Fruit fly (Drosophila melanogaster) whole organism, embryonic: ENCODE measurements around the gene drpr.

Source experiments
- Atf3 ChIP-seq: fragments of 200-800 bp; sonication (Bioruptor generic); optimal IDR thresholded peaks from 3 replicates; lab custom pipeline; 2016; ENCODE audit warnings: missing biosample characterization, missing genetic modification characterization
- CG10462 ChIP-seq: fragments of 200-800 bp; sonication (Bioruptor generic); optimal IDR thresholded peaks from 2 replicates; lab custom pipeline; 2016; ENCODE audit warnings: missing biosample characterization, missing genetic modification characterization
- CG10565 ChIP-seq: fragments of 200-800 bp; sonication (Bioruptor generic); optimal IDR thresholded peaks from 3 replicates; lab custom pipeline; 2016; ENCODE audit warnings: missing biosample characterization, mild to moderate bottlenecking, missing genetic modification characterization
- CG10979 ChIP-seq: fragments of 200-800 bp; sonication (Bioruptor generic); optimal IDR thresholded peaks from 2 replicates; lab custom pipeline; 2018; ENCODE audit warnings: missing biosample characterization, mild to moderate bottlenecking, missing genetic modification characterization, moderate library complexity
- CG11398 ChIP-seq: fragments of 200-800 bp; sonication (Bioruptor generic); optimal IDR thresholded peaks from 2 replicates; lab custom pipeline; 2016; ENCODE audit warnings: missing biosample characterization, missing genetic modification characterization
- CG12071 ChIP-seq: fragments of 200-800 bp; sonication (Bioruptor generic); optimal IDR thresholded peaks from 3 replicates; lab custom pipeline; 2018; ENCODE audit warnings: missing biosample characterization, mild to moderate bottlenecking, missing genetic modification characterization
- CG12299 ChIP-seq: fragments of 200-800 bp; sonication (Bioruptor generic); optimal IDR thresholded peaks from 2 replicates; lab custom pipeline; 2018; ENCODE audit warnings: missing biosample characterization, mild to moderate bottlenecking, missing genetic modification characterization
- CG13894 ChIP-seq: fragments of 200-800 bp; sonication (Bioruptor generic); optimal IDR thresholded peaks from 3 replicates; lab custom pipeline; 2018; ENCODE audit warnings: missing biosample characterization, mild to moderate bottlenecking, missing genetic modification characterization, moderate library complexity
- CG14441 ChIP-seq: fragments of 200-800 bp; sonication (Bioruptor generic); IDR thresholded peaks from 2 replicates; pipeline ENCODE4 v1.3.6; 2022; ENCODE audit warnings: missing biosample characterization, missing genetic modification characterization
- CG14667 ChIP-seq: fragments of 200-800 bp; sonication (Bioruptor generic); IDR thresholded peaks from 2 replicates; pipeline ENCODE4 v1.3.6; 2022; ENCODE audit warnings: missing biosample characterization, missing genetic modification characterization
- CG15269 ChIP-seq: fragments of 200-800 bp; sonication (Bioruptor generic); optimal IDR thresholded peaks from 2 replicates; lab custom pipeline; 2018; ENCODE audit warnings: missing biosample characterization, mild to moderate bottlenecking, missing genetic modification characterization, moderate library complexity
- CG15514 ChIP-seq: fragments of 200-800 bp; sonication (Bioruptor generic); optimal IDR thresholded peaks from 3 replicates; lab custom pipeline; 2017; ENCODE audit warnings: missing biosample characterization, missing genetic modification characterization, mild to moderate bottlenecking, moderate library complexity, missing genetic modification reagents
- CG18262 ChIP-seq: fragments of 200-800 bp; optimal IDR thresholded peaks from 3 replicates; lab custom pipeline; 2019; ENCODE audit warnings: missing biosample characterization, mild to moderate bottlenecking, missing genetic modification characterization, moderate library complexity
- CG18476 ChIP-seq: fragments of 200-800 bp; sonication (Bioruptor generic); optimal IDR thresholded peaks from 2 replicates; lab custom pipeline; 2016; ENCODE audit warnings: missing biosample characterization, mild to moderate bottlenecking, missing genetic modification characterization
- CG2678 ChIP-seq: fragments of 200-800 bp; sonication (Bioruptor generic); optimal IDR thresholded peaks from 3 replicates; lab custom pipeline; 2019; ENCODE audit warnings: missing biosample characterization, mild to moderate bottlenecking, missing genetic modification characterization, moderate library complexity
- CG3065 ChIP-seq: fragments of 200-800 bp; sonication (Bioruptor generic); optimal IDR thresholded peaks from 2 replicates; lab custom pipeline; 2016; ENCODE audit warnings: missing biosample characterization, missing genetic modification characterization
- CG4404 ChIP-seq: fragments of 200-800 bp; sonication (Bioruptor generic); IDR thresholded peaks from 2 replicates; pipeline ENCODE4 v1.3.6; 2022; ENCODE audit warnings: missing biosample characterization, missing genetic modification characterization
- CG6175 ChIP-seq: fragments of 200-800 bp; sonication (Bioruptor generic); IDR thresholded peaks from 3 replicates; pipeline ENCODE4 v1.3.6; 2022; ENCODE audit warnings: missing biosample characterization, missing genetic modification characterization
- CG6254 ChIP-seq: fragments of 200-800 bp; sonication (Bioruptor generic); optimal IDR thresholded peaks from 3 replicates; lab custom pipeline; 2017; ENCODE audit warnings: mild to moderate bottlenecking, missing biosample characterization, missing genetic modification reagents, missing genetic modification characterization
- CG6654 ChIP-seq: fragments of 200-800 bp; sonication (Bioruptor generic); optimal IDR thresholded peaks from 2 replicates; lab custom pipeline; 2017; ENCODE audit warnings: missing biosample characterization, mild to moderate bottlenecking, missing genetic modification characterization
- CG7372 ChIP-seq: fragments of 200-800 bp; sonication (Bioruptor generic); IDR thresholded peaks from 2 replicates; pipeline ENCODE4 v1.3.6; 2022; ENCODE audit warnings: missing biosample characterization, missing genetic modification characterization
- CG8388 ChIP-seq: fragments of 200-800 bp; sonication (Bioruptor generic); optimal IDR thresholded peaks from 2 replicates; lab custom pipeline; 2019; ENCODE audit warnings: missing biosample characterization, mild to moderate bottlenecking, missing genetic modification characterization, moderate library complexity
- D19A ChIP-seq: fragments of 200-800 bp; optimal IDR thresholded peaks from 3 replicates; lab custom pipeline; 2019; ENCODE audit warnings: missing biosample characterization, mild to moderate bottlenecking, missing genetic modification characterization, moderate library complexity
- HLH54F ChIP-seq: fragments of 200-800 bp; sonication (Bioruptor generic); optimal IDR thresholded peaks from 3 replicates; lab custom pipeline; 2016; ENCODE audit warnings: missing biosample characterization, missing genetic modification characterization
- Hey ChIP-seq: fragments of 200-800 bp; sonication (Bioruptor generic); optimal IDR thresholded peaks from 3 replicates; lab custom pipeline; 2018; ENCODE audit warnings: missing biosample characterization, mild to moderate bottlenecking, missing genetic modification characterization
- Hmr ChIP-seq: fragments of 200-800 bp; sonication (Bioruptor generic); optimal IDR thresholded peaks from 3 replicates; lab custom pipeline; 2017; ENCODE audit warnings: mild to moderate bottlenecking, missing biosample characterization, missing genetic modification reagents, missing genetic modification characterization
- Nf-YC ChIP-seq: fragments of 200-800 bp; optimal IDR thresholded peaks from 3 replicates; lab custom pipeline; 2019; ENCODE audit warnings: missing biosample characterization, mild to moderate bottlenecking, missing genetic modification characterization, moderate library complexity
- Xbp1 ChIP-seq: fragments of 200-800 bp; sonication (Bioruptor generic); optimal IDR thresholded peaks from 3 replicates; lab custom pipeline; 2016; ENCODE audit warnings: missing biosample characterization, mild to moderate bottlenecking, missing genetic modification characterization
- YL-1 ChIP-seq: fragments of 200-800 bp; sonication (Bioruptor generic); optimal IDR thresholded peaks from 3 replicates; lab custom pipeline; 2017; ENCODE audit warnings: missing biosample characterization, mild to moderate bottlenecking, missing genetic modification characterization
- ap ChIP-seq: fragments of 200-800 bp; sonication (Bioruptor generic); IDR thresholded peaks from 2 replicates; pipeline ENCODE4 v1.3.6; 2022; ENCODE audit warnings: missing biosample characterization, missing genetic modification characterization
- bigmax ChIP-seq: fragments of 200-800 bp; sonication (Bioruptor generic); optimal IDR thresholded peaks from 2 replicates; lab custom pipeline; 2018; ENCODE audit warnings: missing biosample characterization, mild to moderate bottlenecking, missing genetic modification characterization
- chif ChIP-seq, 2 experiments: fragments of 200-800 bp; sonication (Bioruptor generic); optimal IDR thresholded peaks; 3 replicates each; lab custom pipeline; 2016; ENCODE audit warnings: missing biosample characterization in 2 of 2, missing genetic modification characterization in 2 of 2
- hb ChIP-seq: fragments of 200-800 bp; sonication (Bioruptor generic); IDR thresholded peaks from 3 replicates; pipeline ENCODE4 v1.3.6; 2022; ENCODE audit warnings: missing biosample characterization, missing genetic modification characterization; ENCODE audit not compliant: partially characterized antibody
- hbn ChIP-seq: fragments of 200-800 bp; sonication (Bioruptor generic); IDR thresholded peaks from 2 replicates; pipeline ENCODE4 v1.3.6; 2022; ENCODE audit warnings: missing biosample characterization, missing genetic modification characterization; ENCODE audit not compliant: partially characterized antibody
- nerfin-1 ChIP-seq: fragments of 200-800 bp; sonication (Bioruptor generic); optimal IDR thresholded peaks from 3 replicates; lab custom pipeline; 2019; ENCODE audit warnings: missing biosample characterization, mild to moderate bottlenecking, missing genetic modification characterization, moderate library complexity
- nerfin-2 ChIP-seq: fragments of 200-800 bp; sonication (Bioruptor generic); IDR thresholded peaks from 2 replicates; pipeline ENCODE4 v1.3.6; 2022; ENCODE audit warnings: missing biosample characterization, missing genetic modification characterization; ENCODE audit not compliant: partially characterized antibody
- oc ChIP-seq: fragments of 200-800 bp; sonication (Bioruptor generic); optimal IDR thresholded peaks from 2 replicates; lab custom pipeline; 2018; ENCODE audit warnings: missing biosample characterization, mild to moderate bottlenecking, missing genetic modification characterization, moderate library complexity
- onecut ChIP-seq: fragments of 200-800 bp; sonication (Bioruptor generic); IDR thresholded peaks from 2 replicates; pipeline ENCODE4 v1.3.6; 2022; ENCODE audit warnings: missing biosample characterization, missing genetic modification characterization
- p53 ChIP-seq: fragments of 200-800 bp; sonication (Bioruptor generic); optimal IDR thresholded peaks from 2 replicates; lab custom pipeline; 2016; ENCODE audit warnings: missing biosample characterization, missing genetic modification characterization
- prd ChIP-seq, 3 experiments: fragments of >200 bp in 2 of 3; fragments of 200-800 bp in 1 of 3; sonication (Bioruptor generic) in 1 of 3; optimal IDR thresholded peaks in 2 of 3; IDR thresholded peaks in 1 of 3; 2 replicates in 2 of 3; 3 replicates in 1 of 3; pipeline versions ENCODE4 v1.3.6 to Lab custom; 2017 to 2022; ENCODE audit warnings: missing biosample characterization in 1 of 3, missing genetic modification characterization in 1 of 3
- sens-2 ChIP-seq: fragments of 200-800 bp; sonication (Bioruptor generic); IDR thresholded peaks from 2 replicates; pipeline ENCODE4 v1.3.6; 2022; ENCODE audit warnings: missing biosample characterization, missing genetic modification characterization
- seq ChIP-seq: fragments of 200-800 bp; sonication (Bioruptor generic); IDR thresholded peaks from 2 replicates; pipeline ENCODE4 v1.3.6; 2022; ENCODE audit warnings: missing biosample characterization, missing genetic modification characterization
- slou ChIP-seq: fragments of 200-800 bp; sonication (Bioruptor generic); optimal IDR thresholded peaks from 3 replicates; lab custom pipeline; 2016; ENCODE audit warnings: missing biosample characterization, missing genetic modification characterization
- so ChIP-seq: fragments of 200-800 bp; sonication (Bioruptor generic); IDR thresholded peaks from 3 replicates; pipeline ENCODE4 v1.3.6; 2022; ENCODE audit warnings: missing biosample characterization, missing genetic modification characterization
- sob ChIP-seq: fragments of 200-800 bp; sonication (Bioruptor generic); IDR thresholded peaks from 2 replicates; pipeline ENCODE4 v1.3.6; 2022; ENCODE audit warnings: missing biosample characterization, missing genetic modification characterization
- tx ChIP-seq: fragments of 200-800 bp; sonication (Bioruptor generic); optimal IDR thresholded peaks from 2 replicates; lab custom pipeline; 2016; ENCODE audit warnings: missing biosample characterization, missing genetic modification characterization
- vvl ChIP-seq: fragments of 200-800 bp; sonication (Bioruptor generic); IDR thresholded peaks from 2 replicates; pipeline ENCODE4 v1.3.6; 2022; ENCODE audit warnings: missing biosample characterization, missing genetic modification characterization
- wek ChIP-seq: fragments of 200-800 bp; sonication (Bioruptor generic); optimal IDR thresholded peaks from 3 replicates; lab custom pipeline; 2018; ENCODE audit warnings: missing biosample characterization, mild to moderate bottlenecking, missing genetic modification characterization, moderate library complexity

The drpr gene

DNA sequence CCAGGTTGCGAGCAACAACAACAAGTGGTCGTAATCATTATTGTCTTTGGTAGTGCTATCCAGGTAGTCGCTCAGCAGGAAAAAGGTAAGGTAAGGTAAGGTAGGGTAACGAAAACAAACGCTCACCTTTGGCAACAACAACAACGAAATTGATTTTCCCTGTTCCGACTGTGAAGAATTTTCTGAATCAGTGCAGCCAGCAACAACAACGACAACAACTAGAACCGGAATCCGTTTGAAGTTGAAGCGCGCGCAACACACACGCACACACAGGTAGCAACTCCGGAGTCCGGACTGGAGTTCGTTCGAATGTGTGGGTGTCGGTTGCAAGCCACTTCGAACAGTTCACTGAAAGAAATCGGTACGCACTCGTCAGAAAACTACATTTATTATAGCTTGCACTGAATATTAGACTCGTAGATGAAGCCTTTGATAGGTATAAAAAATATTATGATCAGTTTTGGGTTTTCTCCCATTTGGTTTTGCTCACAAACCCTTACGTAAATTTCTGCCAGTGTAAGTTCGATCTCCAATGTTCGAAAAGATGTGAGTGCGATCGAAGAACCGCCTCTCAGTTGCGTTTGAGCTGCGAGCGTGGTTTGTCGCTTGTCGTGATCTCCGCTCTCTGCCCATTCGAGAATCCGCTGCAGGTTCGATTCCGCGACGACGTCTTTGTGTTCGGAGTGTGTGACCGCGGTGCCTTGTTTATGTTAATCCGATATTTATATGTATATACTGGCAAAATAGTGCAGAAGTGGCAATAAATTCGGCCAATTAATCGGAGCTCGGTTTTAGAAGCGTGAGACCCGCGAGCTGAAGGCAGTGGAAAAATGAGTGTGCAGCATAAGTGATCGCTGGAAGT lies 15.7 kb upstream of the drpr start, which contains the start of gene CG13921 (continued):
- TF ChIP-seq chif (GFP tag; optimal IDR thresholded peaks at IDR 0.05; lab: Kevin White, UChicago): peak; percentile 99 to 100
- no peak for TF ChIP-seq prd (optimal IDR thresholded peaks at IDR 0.05; lab: Kevin White, UChicago)
- peak; percentile 100 for TF ChIP-seq prd (GFP tag; IDR thresholded peaks at IDR 0.05; lab: Robert Waterston, UW)
- TF ChIP-seq Hmr: peak; percentile 98
- TF ChIP-seq bigmax (GFP tag; lab: Kevin White, UChicago): peak; percentile 63
- TF ChIP-seq p53: peak; percentile 98
- TF ChIP-seq vvl (GFP tag; lab: Robert Waterston, UW): peak; percentile 100
- no peak for TF ChIP-seq nerfin-2
- peak; percentile 99 for TF ChIP-seq sens-2 (GFP tag; lab: Robert Waterston, UW)
- peak; percentile 98 for TF ChIP-seq CG11398 (GFP tag; lab: Kevin White, UChicago)
- peak; percentile 99 for TF ChIP-seq CG10565 (GFP tag; lab: Kevin White, UChicago)
- peak; percentile 88 for TF ChIP-seq Nf-YC
- TF ChIP-seq CG2678 (tag; lab: Kevin White, UChicago): peak; percentile 99
- peak; percentile 97 for TF ChIP-seq D19A (tag; lab: Kevin White, UChicago)
- peak; percentile 97 for TF ChIP-seq CG6254 (GFP tag; lab: Kevin White, UChicago)
- peak; percentile 98 for TF ChIP-seq slou (GFP tag; lab: Kevin White, UChicago)
- peak; percentile 98 for TF ChIP-seq HLH54F (GFP tag; lab: Kevin White, UChicago)
- peak; percentile 87 for TF ChIP-seq Hey (tag; lab: Kevin White, UChicago)
- peak; percentile 92 for TF ChIP-seq CG6654 (GFP tag; lab: Kevin White, UChicago)
- peak; percentile 98 for TF ChIP-seq seq (GFP tag; lab: Robert Waterston, UW)
- peak; percentile 100 for TF ChIP-seq CG10979 (tag; lab: Kevin White, UChicago)
- peak; percentile 98 for TF ChIP-seq CG15269 (tag; lab: Kevin White, UChicago)
- TF ChIP-seq CG4404 (GFP tag; lab: Robert Waterston, UW): peak; percentile 99
- TF ChIP-seq tx (GFP tag; lab: Kevin White, UChicago): peak; percentile 98
- TF ChIP-seq CG14441 (GFP tag; lab: Robert Waterston, UW): peak; percentile 97
- peak; percentile 96 for TF ChIP-seq YL-1 (GFP tag; lab: Kevin White, UChicago)
- no peak for TF ChIP-seq hbn
- peak; percentile 92 for TF ChIP-seq CG15514 (GFP tag; lab: Kevin White, UChicago)
- peak; percentile 99 for TF ChIP-seq oc (tag; lab: Kevin White, UChicago)
- TF ChIP-seq CG10462: peak; percentile 99
- peak; percentile 98 for TF ChIP-seq CG18476 (GFP tag; lab: Kevin White, UChicago)
- TF ChIP-seq CG14667 (GFP tag; lab: Robert Waterston, UW): peak; percentile 99
- peak; percentile 92 for TF ChIP-seq CG13894 (tag; lab: Kevin White, UChicago)
- peak; percentile 99 for TF ChIP-seq CG12071 (GFP tag; lab: Kevin White, UChicago)
- peak; percentile 99 for TF ChIP-seq so (GFP tag; lab: Robert Waterston, UW)
- peak; percentile 99 for TF ChIP-seq CG8388 (GFP tag; lab: Kevin White, UChicago)
- TF ChIP-seq CG7372: peak; percentile 99
- TF ChIP-seq onecut (GFP tag; lab: Robert Waterston, UW): peak; percentile 99
- peak; percentile 100 for TF ChIP-seq CG18262 (tag; lab: Kevin White, UChicago)
- peak; percentile 98 for TF ChIP-seq CG6175 (GFP tag; lab: Robert Waterston, UW)
- peak; percentile 98 for TF ChIP-seq Atf3
- TF ChIP-seq CG3065 (GFP tag; lab: Kevin White, UChicago): peak; percentile 98
- peak; percentile 96 for TF ChIP-seq CG12299 (tag; lab: Kevin White, UChicago)
- TF ChIP-seq wek (GFP tag; lab: Kevin White, UChicago): peak; percentile 95
- TF ChIP-seq nerfin-1 (tag; lab: Kevin White, UChicago): peak; percentile 98
- TF ChIP-seq ap: peak; percentile 99
- no peak for TF ChIP-seq hb
- peak; percentile 99 for TF ChIP-seq Xbp1 (GFP tag; lab: Kevin White, UChicago)
- peak; percentile 99 for TF ChIP-seq sob
